Fruit fly (Drosophila melanogaster) whole organism, embryonic: Measurements from ENCODE around the gene Vps2.

Source experiments
- Adf1 ChIP-seq: fragments of 200-800 bp; sonication (Bioruptor generic); IDR thresholded peaks from 2 replicates; pipeline ENCODE4 v1.3.6; 2022; ENCODE audit warnings: missing biosample characterization, missing genetic modification characterization
- B-H1 ChIP-seq: fragments of 200-800 bp; sonication (Bioruptor generic); IDR thresholded peaks from 3 replicates; pipeline ENCODE4 v1.3.6; 2022; ENCODE audit warnings: missing biosample characterization, missing genetic modification characterization
- Bteb2 ChIP-seq: fragments of 200-800 bp; sonication (Bioruptor generic); optimal IDR thresholded peaks from 2 replicates; lab custom pipeline; 2016; ENCODE audit warnings: missing biosample characterization, missing genetic modification characterization
- C15 ChIP-seq: fragments of 200-800 bp; sonication (Bioruptor generic); IDR thresholded peaks from 3 replicates; pipeline ENCODE4 v1.3.6; 2022; ENCODE audit warnings: missing biosample characterization, missing genetic modification characterization
- CG11247 ChIP-seq: fragments of 200-800 bp; sonication (Bioruptor generic); IDR thresholded peaks from 2 replicates; pipeline ENCODE4 v1.3.6; 2022; ENCODE audit warnings: missing biosample characterization, missing genetic modification characterization
- CG1233 ChIP-seq: fragments of 200-800 bp; sonication (Bioruptor generic); optimal IDR thresholded peaks from 4 replicates; lab custom pipeline; 2018; ENCODE audit warnings: missing biosample characterization, mild to moderate bottlenecking, missing genetic modification characterization
- CG12744 ChIP-seq: fragments of 200-800 bp; sonication (Bioruptor generic); optimal IDR thresholded peaks from 2 replicates; lab custom pipeline; 2016; ENCODE audit warnings: missing biosample characterization, missing genetic modification characterization
- CG13287 ChIP-seq: fragments of 200-800 bp; sonication (Bioruptor generic); IDR thresholded peaks from 2 replicates; pipeline ENCODE4 v1.3.6; 2022; ENCODE audit warnings: missing biosample characterization, missing genetic modification characterization; ENCODE audit not compliant: partially characterized antibody
- CG14965 ChIP-seq: fragments of 200-800 bp; sonication (Bioruptor generic); optimal IDR thresholded peaks from 2 replicates; lab custom pipeline; 2016; ENCODE audit warnings: missing biosample characterization, missing genetic modification characterization, borderline replicate concordance
- CG17186 ChIP-seq: fragments of 200-800 bp; sonication (Bioruptor generic); optimal IDR thresholded peaks from 3 replicates; lab custom pipeline; 2017; ENCODE audit warnings: missing biosample characterization, missing genetic modification reagents, missing genetic modification characterization
- CG17568 ChIP-seq: fragments of 200-800 bp; sonication (Bioruptor generic); optimal IDR thresholded peaks from 2 replicates; lab custom pipeline; 2018; ENCODE audit warnings: missing biosample characterization, mild to moderate bottlenecking, missing genetic modification characterization, moderate library complexity
- CG32532 ChIP-seq: fragments of 200-800 bp; sonication (Bioruptor generic); IDR thresholded peaks from 2 replicates; pipeline ENCODE4 v1.3.6; 2022; ENCODE audit warnings: missing biosample characterization, missing genetic modification characterization
- CG32772 ChIP-seq: fragments of 200-800 bp; sonication (Bioruptor generic); IDR thresholded peaks from 2 replicates; pipeline ENCODE4 v1.3.6; 2022; ENCODE audit warnings: missing biosample characterization, missing genetic modification characterization
- CG33213 ChIP-seq: fragments of 200-800 bp; sonication (Bioruptor generic); optimal IDR thresholded peaks from 3 replicates; lab custom pipeline; 2016; ENCODE audit warnings: missing biosample characterization, missing genetic modification characterization
- CG3407 ChIP-seq: fragments of 200-800 bp; sonication (Bioruptor generic); optimal IDR thresholded peaks from 2 replicates; lab custom pipeline; 2018; ENCODE audit warnings: missing biosample characterization, mild to moderate bottlenecking, missing genetic modification characterization
- CG3726 ChIP-seq: fragments of 200-800 bp; sonication (Bioruptor generic); IDR thresholded peaks from 3 replicates; pipeline ENCODE4, ENCODE4 v1.3.6; 2022; ENCODE audit warnings: missing biosample characterization, missing genetic modification characterization
- CG3995 ChIP-seq: fragments of 200-800 bp; sonication (Bioruptor generic); optimal IDR thresholded peaks from 3 replicates; lab custom pipeline; 2016; ENCODE audit warnings: missing biosample characterization, missing genetic modification characterization
- CG4282 ChIP-seq: fragments of 200-800 bp; sonication (Bioruptor generic); optimal IDR thresholded peaks from 2 replicates; lab custom pipeline; 2016; ENCODE audit warnings: missing biosample characterization, missing genetic modification characterization
- CG4404 ChIP-seq: fragments of 200-800 bp; sonication (Bioruptor generic); IDR thresholded peaks from 2 replicates; pipeline ENCODE4 v1.3.6; 2022; ENCODE audit warnings: missing biosample characterization, missing genetic modification characterization
- CG4820 ChIP-seq: fragments of 200-800 bp; sonication (Bioruptor generic); optimal IDR thresholded peaks from 3 replicates; lab custom pipeline; 2016; ENCODE audit warnings: missing biosample characterization, missing genetic modification characterization
- CG8924 ChIP-seq: fragments of 200-800 bp; optimal IDR thresholded peaks from 3 replicates; lab custom pipeline; 2019; ENCODE audit warnings: missing biosample characterization, mild to moderate bottlenecking, missing genetic modification characterization, moderate library complexity
- CG9932 ChIP-seq: fragments of 200-800 bp; sonication (Bioruptor generic); IDR thresholded peaks from 2 replicates; pipeline ENCODE4 v1.3.6; 2022; ENCODE audit warnings: missing biosample characterization, missing genetic modification characterization
- D19A ChIP-seq: fragments of 200-800 bp; optimal IDR thresholded peaks from 3 replicates; lab custom pipeline; 2019; ENCODE audit warnings: missing biosample characterization, mild to moderate bottlenecking, missing genetic modification characterization, moderate library complexity
- Hr3 ChIP-seq: fragments of 200-800 bp; sonication (Bioruptor generic); optimal IDR thresholded peaks from 3 replicates; lab custom pipeline; 2016; ENCODE audit warnings: missing biosample characterization, missing genetic modification characterization
- Hr51 ChIP-seq, 2 experiments: fragments of 200-800 bp; sonication (Bioruptor generic); optimal IDR thresholded peaks; 2 replicates in 1 of 2; 3 replicates in 1 of 2; lab custom pipeline; 2016 to 2018; ENCODE audit warnings: missing biosample characterization in 2 of 2, missing genetic modification characterization in 2 of 2, mild to moderate bottlenecking in 1 of 2, moderate library complexity in 1 of 2
- Jarid2 ChIP-seq: fragments of 200-800 bp; sonication (Bioruptor generic); optimal IDR thresholded peaks from 3 replicates; lab custom pipeline; 2017; ENCODE audit warnings: mild to moderate bottlenecking, missing biosample characterization, missing genetic modification reagents, missing genetic modification characterization
- Mes4 ChIP-seq: fragments of 200-800 bp; sonication (Bioruptor generic); optimal IDR thresholded peaks from 2 replicates; lab custom pipeline; 2016; ENCODE audit warnings: missing biosample characterization, missing genetic modification characterization
- NfI ChIP-seq: fragments of 200-800 bp; sonication (Bioruptor generic); optimal IDR thresholded peaks from 3 replicates; lab custom pipeline; 2018; ENCODE audit warnings: missing biosample characterization, mild to moderate bottlenecking, missing genetic modification characterization, moderate library complexity
- Oli ChIP-seq: fragments of 200-800 bp; sonication (Bioruptor generic); optimal IDR thresholded peaks from 2 replicates; lab custom pipeline; 2018; ENCODE audit warnings: missing biosample characterization, mild to moderate bottlenecking, missing genetic modification characterization, moderate library complexity
- Opbp ChIP-seq: fragments of 200-800 bp; sonication (Bioruptor generic); IDR thresholded peaks from 3 replicates; pipeline ENCODE4 v1.3.6; 2022; ENCODE audit warnings: missing biosample characterization, missing genetic modification characterization; ENCODE audit not compliant: partially characterized antibody
- Spps ChIP-seq: fragments of 200-800 bp; sonication (Bioruptor generic); optimal IDR thresholded peaks from 2 replicates; lab custom pipeline; 2018; ENCODE audit warnings: missing biosample characterization, mild to moderate bottlenecking, missing genetic modification characterization
- Stat92E ChIP-seq, 3 experiments: fragments of >200 bp in 2 of 3; fragments of 200-800 bp in 1 of 3; sonication (Bioruptor generic) in 1 of 3; optimal IDR thresholded peaks; 2 replicates each; lab custom pipeline; 2017 to 2019; ENCODE audit warnings: missing biosample characterization in 3 of 3, missing genetic modification characterization in 3 of 3, mild to moderate bottlenecking in 1 of 3, moderate library complexity in 1 of 3
- crp ChIP-seq, 2 experiments: fragments of 200-800 bp; sonication (Bioruptor generic); optimal IDR thresholded peaks; 2 replicates in 1 of 2; 3 replicates in 1 of 2; lab custom pipeline; 2017; ENCODE audit warnings: missing biosample characterization in 2 of 2, missing genetic modification characterization in 2 of 2, mild to moderate bottlenecking in 1 of 2, moderate library complexity in 1 of 2
- da ChIP-seq: fragments of 200-800 bp; sonication (Bioruptor generic); optimal IDR thresholded peaks from 2 replicates; lab custom pipeline; 2016; ENCODE audit warnings: missing biosample characterization, missing genetic modification characterization
- dimm ChIP-seq: fragments of 200-800 bp; sonication (Bioruptor generic); IDR thresholded peaks from 2 replicates; pipeline ENCODE4 v1.3.6; 2022; ENCODE audit warnings: missing biosample characterization, missing genetic modification characterization
- en ChIP-seq: fragments of 200-800 bp; sonication (Bioruptor generic); optimal IDR thresholded peaks from 2 replicates; lab custom pipeline; 2016; ENCODE audit warnings: missing biosample characterization, missing genetic modification characterization
- eve ChIP-seq, 2 experiments: fragments of >200 bp; optimal IDR thresholded peaks; 2 replicates each; lab custom pipeline; 2017; ENCODE audit warnings: missing biosample characterization in 2 of 2, missing genetic modification characterization in 2 of 2
- fd64A ChIP-seq: fragments of 200-800 bp; sonication (Bioruptor generic); optimal IDR thresholded peaks from 3 replicates; lab custom pipeline; 2018; ENCODE audit warnings: missing biosample characterization, mild to moderate bottlenecking, missing genetic modification characterization
- ftz-f1 ChIP-seq: fragments of 200-800 bp; sonication (Bioruptor generic); optimal IDR thresholded peaks from 2 replicates; lab custom pipeline; 2016; ENCODE audit warnings: missing biosample characterization, missing genetic modification characterization
- grn ChIP-seq: fragments of 200-800 bp; sonication (Bioruptor generic); optimal IDR thresholded peaks from 3 replicates; lab custom pipeline; 2017; ENCODE audit warnings: missing biosample characterization, missing genetic modification characterization
- inv ChIP-seq: fragments of 200-800 bp; sonication (Bioruptor generic); IDR thresholded peaks from 2 replicates; pipeline ENCODE4 v1.3.6; 2022; ENCODE audit warnings: missing biosample characterization, missing genetic modification characterization; ENCODE audit not compliant: partially characterized antibody
- kni ChIP-seq: fragments of 200-800 bp; sonication (Bioruptor generic); optimal IDR thresholded peaks from 3 replicates; lab custom pipeline; 2017; ENCODE audit warnings: mild to moderate bottlenecking, missing biosample characterization, missing genetic modification reagents, missing genetic modification characterization
- mirr ChIP-seq: fragments of 200-800 bp; sonication (Bioruptor generic); optimal IDR thresholded peaks from 3 replicates; lab custom pipeline; 2018; ENCODE audit warnings: missing biosample characterization, mild to moderate bottlenecking, missing genetic modification characterization
- nerfin-2 ChIP-seq: fragments of 200-800 bp; sonication (Bioruptor generic); IDR thresholded peaks from 2 replicates; pipeline ENCODE4 v1.3.6; 2022; ENCODE audit warnings: missing biosample characterization, missing genetic modification characterization; ENCODE audit not compliant: partially characterized antibody
- otp ChIP-seq: fragments of 200-800 bp; sonication (Bioruptor generic); IDR thresholded peaks from 3 replicates; pipeline ENCODE4, ENCODE4 v1.3.6; 2022; ENCODE audit warnings: missing biosample characterization, missing genetic modification characterization
- pfk ChIP-seq: fragments of 200-800 bp; sonication (Bioruptor generic); optimal IDR thresholded peaks from 2 replicates; lab custom pipeline; 2018; ENCODE audit warnings: missing biosample characterization, mild to moderate bottlenecking, missing genetic modification characterization, moderate library complexity
- prd ChIP-seq, 3 experiments: fragments of >200 bp in 2 of 3; fragments of 200-800 bp in 1 of 3; sonication (Bioruptor generic) in 1 of 3; optimal IDR thresholded peaks in 2 of 3; IDR thresholded peaks in 1 of 3; 2 replicates in 2 of 3; 3 replicates in 1 of 3; pipeline versions ENCODE4 v1.3.6 to Lab custom; 2017 to 2022; ENCODE audit warnings: missing biosample characterization in 1 of 3, missing genetic modification characterization in 1 of 3
- so ChIP-seq: fragments of 200-800 bp; sonication (Bioruptor generic); IDR thresholded peaks from 3 replicates; pipeline ENCODE4 v1.3.6; 2022; ENCODE audit warnings: missing biosample characterization, missing genetic modification characterization
- tup ChIP-seq: fragments of 200-800 bp; sonication (Bioruptor generic); optimal IDR thresholded peaks from 2 replicates; lab custom pipeline; 2016; ENCODE audit warnings: missing biosample characterization, mild to moderate bottlenecking, missing genetic modification characterization, moderate library complexity
- unpg ChIP-seq: fragments of 200-800 bp; sonication (Bioruptor generic); optimal IDR thresholded peaks from 3 replicates; lab custom pipeline; 2018; ENCODE audit warnings: missing biosample characterization, mild to moderate bottlenecking, missing genetic modification characterization, moderate library complexity
- vfl ChIP-seq: fragments of 200-800 bp; sonication (Bioruptor generic); optimal IDR thresholded peaks from 2 replicates; lab custom pipeline; 2016; ENCODE audit warnings: missing biosample characterization, missing genetic modification characterization

Vps2 gene

DNA sequence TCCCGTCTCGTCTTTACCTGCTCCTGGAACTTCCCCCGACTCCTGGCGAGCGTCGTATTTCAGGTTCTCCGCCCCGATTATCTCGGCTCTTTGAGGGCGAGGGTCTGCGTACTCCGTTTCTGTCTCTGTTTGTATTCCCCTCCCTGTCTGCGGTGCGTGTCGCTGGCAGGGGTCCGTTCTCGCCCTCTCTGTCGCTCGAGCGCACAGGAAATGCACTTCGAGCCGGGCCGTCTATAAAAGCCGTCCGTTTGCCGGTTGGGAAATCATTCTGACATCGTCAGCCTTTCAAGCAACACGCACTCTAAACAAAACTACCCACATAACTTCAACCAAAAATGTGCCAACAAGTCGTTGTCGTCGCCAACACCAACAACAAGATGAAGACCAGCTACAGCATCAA lies 42.0 kb upstream of the Vps2 start (continued):
- TF ChIP-seq CG17568 (GFP tag; lab: Kevin White, UChicago) (no peak), CG3726 (GFP tag; lab: Robert Waterston, UW) (no peak), da (no peak), inv (GFP tag; lab: Robert Waterston, UW) (no peak), B-H1 (GFP tag; lab: Robert Waterston, UW) (no peak), CG33213 (no peak), Spps (no peak), so (GFP tag; lab: Robert Waterston, UW) (no peak), mirr (GFP tag; lab: Kevin White, UChicago) (no peak), CG8924 (tag; lab: Kevin White, UChicago) (no peak), eve (GFP tag; optimal IDR thresholded peaks at IDR 0.05; lab: Kevin White, UChicago) (no peak), prd (optimal IDR thresholded peaks at IDR 0.05; lab: Kevin White, UChicago) (no peak), prd (GFP tag; IDR thresholded peaks at IDR 0.05; lab: Robert Waterston, UW) (no peak; the same call in 2 of the 3 replicates), Oli (tag; lab: Kevin White, UChicago) (no peak), otp (GFP tag; lab: Robert Waterston, UW) (peak; percentile 49; the same call in 1 of the 3 replicates), D19A (tag; lab: Kevin White, UChicago) (no peak), CG12744 (GFP tag; lab: Kevin White, UChicago) (no peak), en (GFP tag; lab: Kevin White, UChicago) (no peak), CG32772 (GFP tag; lab: Robert Waterston, UW) (no peak), grn (GFP tag; lab: Kevin White, UChicago) (no peak), vfl (GFP tag; lab: Kevin White, UChicago) (no peak), pfk (GFP tag; lab: Kevin White, UChicago) (no peak), CG3995 (GFP tag; lab: Kevin White, UChicago) (no peak), CG9932 (no peak), Hr51 (GFP tag; optimal IDR thresholded peaks at IDR 0.05; lab: Kevin White, UChicago) (no peak), fd64A (GFP tag; lab: Kevin White, UChicago) (no peak), CG4404 (GFP tag; lab: Robert Waterston, UW) (no peak), Stat92E (GFP tag; optimal IDR thresholded peaks at IDR 0.05; lab: Kevin White, UChicago) (no peak), CG14965 (no peak), Hr3 (no peak), Opbp (GFP tag; lab: Robert Waterston, UW) (no peak), CG11247 (GFP tag; lab: Robert Waterston, UW) (no peak), nerfin-2 (GFP tag; lab: Robert Waterston, UW) (no peak), Bteb2 (no peak), CG4282 (no peak), CG32532 (GFP tag; lab: Robert Waterston, UW) (no peak), crp (GFP tag; optimal IDR thresholded peaks at IDR 0.05; lab: Kevin White, UChicago) (no peak), Adf1 (GFP tag; lab: Robert Waterston, UW) (no peak), CG3407 (GFP tag; lab: Kevin White, UChicago) (no peak), CG13287 (GFP tag; lab: Robert Waterston, UW) (no peak), ftz-f1 (GFP tag; lab: Kevin White, UChicago) (no peak), unpg (GFP tag; lab: Kevin White, UChicago) (no peak), tup (GFP tag; lab: Kevin White, UChicago) (no peak), CG1233 (GFP tag; lab: Kevin White, UChicago) (no peak), Jarid2 (GFP tag; lab: Kevin White, UChicago) (peak; percentile 67), dimm (no peak), kni (GFP tag; lab: Kevin White, UChicago) (peak; percentile 91), NfI (GFP tag; lab: Kevin White, UChicago) (no peak), CG17186 (GFP tag; lab: Kevin White, UChicago) (no peak), Mes4 (GFP tag; lab: Kevin White, UChicago) (no peak), CG4820 (GFP tag; lab: Kevin White, UChicago) (no peak), C15 (GFP tag; lab: Robert Waterston, UW) (no peak)
